Worm (Caenorhabditis elegans) whole organism, L2 larva: ENCODE measurements around the gene B0303.4.

Experiments
- C34F6.9 ChIP-seq: fragments of 150-350 bp; optimal IDR thresholded peaks from 2 replicates; lab custom pipeline; 2014; ENCODE audit warnings: missing biosample characterization, missing genetic modification characterization
- F13H6.1 ChIP-seq: sonication (generic microtip); optimal IDR thresholded peaks from 2 replicates; lab custom pipeline; 2016; ENCODE audit warnings: missing genetic modification characterization, missing compliant biosample characterization
- R02D3.7 ChIP-seq: fragments of 150-350 bp; optimal IDR thresholded peaks from 2 replicates; lab custom pipeline; 2014; ENCODE audit warnings: missing biosample characterization, missing genetic modification characterization
- Y55F3AM.14 ChIP-seq: fragments of 200-800 bp; sonication (Bioruptor generic); optimal IDR thresholded peaks from 2 replicates; lab custom pipeline; 2018; ENCODE audit warnings: mild to moderate bottlenecking, missing genetic modification characterization, missing compliant biosample characterization
- aly-2 ChIP-seq: fragments of 150-350 bp; optimal IDR thresholded peaks from 2 replicates; lab custom pipeline; 2014; ENCODE audit warnings: missing biosample characterization, missing genetic modification characterization
- ama-1 ChIP-seq: fragments of 150-350 bp; optimal IDR thresholded peaks from 2 replicates; lab custom pipeline; 2018; ENCODE audit warnings: inconsistent platforms
- blmp-1 ChIP-seq: sonication (generic microtip); optimal IDR thresholded peaks from 2 replicates; lab custom pipeline; 2017; ENCODE audit warnings: missing genetic modification characterization, mild to moderate bottlenecking, missing compliant biosample characterization, antibody characterized with exemption, moderate library complexity; ENCODE audit not compliant: insufficient read depth
- ceh-16 ChIP-seq: fragments of 150-350 bp; optimal IDR thresholded peaks from 2 replicates; lab custom pipeline; 2014; ENCODE audit warnings: missing biosample characterization, missing genetic modification characterization
- crh-2 ChIP-seq: sonication (generic microtip); optimal IDR thresholded peaks from 2 replicates; lab custom pipeline; 2017; ENCODE audit warnings: missing biosample characterization, missing genetic modification characterization
- dmd-4 ChIP-seq: sonication (generic microtip); optimal IDR thresholded peaks from 2 replicates; lab custom pipeline; 2017; ENCODE audit warnings: missing biosample characterization, missing genetic modification characterization
- egl-27 ChIP-seq: sonication (generic microtip); optimal IDR thresholded peaks from 3 replicates; lab custom pipeline; 2017; ENCODE audit warnings: missing biosample characterization, missing genetic modification reagents, missing genetic modification characterization
- elt-3 ChIP-seq: sonication (generic microtip); optimal IDR thresholded peaks from 2 replicates; lab custom pipeline; 2017; ENCODE audit warnings: missing biosample characterization, missing genetic modification characterization
- fos-1 ChIP-seq: fragments of 150-350 bp; optimal IDR thresholded peaks from 2 replicates; lab custom pipeline; 2014; ENCODE audit warnings: missing biosample characterization, missing genetic modification characterization
- gmeb-1 ChIP-seq: fragments of 150-350 bp; optimal IDR thresholded peaks from 2 replicates; lab custom pipeline; 2014; ENCODE audit warnings: missing biosample characterization, missing genetic modification characterization
- lin-11 ChIP-seq: fragments of 150-350 bp; sonication (generic microtip); optimal IDR thresholded peaks from 2 replicates; lab custom pipeline; 2014; ENCODE audit warnings: missing biosample characterization, missing genetic modification characterization, inconsistent platforms, mixed read lengths
- lin-13 ChIP-seq: fragments of 150-350 bp; optimal IDR thresholded peaks from 2 replicates; lab custom pipeline; 2014; ENCODE audit warnings: missing biosample characterization, missing genetic modification reagents, missing genetic modification characterization
- lin-39 ChIP-seq: fragments of 150-350 bp; optimal IDR thresholded peaks from 2 replicates; lab custom pipeline; 2014; ENCODE audit warnings: missing biosample characterization, missing genetic modification reagents, missing genetic modification characterization
- lsy-2 ChIP-seq, 2 experiments: fragments of 150-350 bp in 1 of 2; sonication (generic microtip) in 1 of 2; optimal IDR thresholded peaks; 2 replicates each; lab custom pipeline; 2014 to 2017; ENCODE audit warnings: missing biosample characterization in 2 of 2, missing genetic modification characterization in 2 of 2
- mab-5 ChIP-seq: fragments of 150-350 bp; optimal IDR thresholded peaks from 2 replicates; lab custom pipeline; 2014; ENCODE audit warnings: missing biosample characterization, missing genetic modification characterization
- mbf-1 ChIP-seq: sonication (generic microtip); optimal IDR thresholded peaks from 2 replicates; lab custom pipeline; 2017; ENCODE audit warnings: missing biosample characterization, missing genetic modification characterization
- mdl-1 ChIP-seq, 2 experiments: fragments of 150-350 bp in 1 of 2; sonication (generic microtip) in 1 of 2; optimal IDR thresholded peaks; 2 replicates each; lab custom pipeline; 2017; ENCODE audit warnings: missing biosample characterization in 2 of 2, missing genetic modification characterization in 2 of 2
- nhr-10 ChIP-seq: sonication (generic microtip); optimal IDR thresholded peaks from 2 replicates; lab custom pipeline; 2017; ENCODE audit warnings: missing biosample characterization, missing genetic modification characterization
- nhr-12 ChIP-seq: fragments of 150-350 bp; optimal IDR thresholded peaks from 2 replicates; lab custom pipeline; 2014; ENCODE audit warnings: missing biosample characterization, missing genetic modification characterization
- nhr-129 ChIP-seq: fragments of 150-350 bp; optimal IDR thresholded peaks from 2 replicates; lab custom pipeline; 2014; ENCODE audit warnings: missing biosample characterization, missing genetic modification characterization
- nhr-21 ChIP-seq: fragments of 150-350 bp; optimal IDR thresholded peaks from 2 replicates; lab custom pipeline; 2014; ENCODE audit warnings: missing biosample characterization, missing genetic modification characterization
- nhr-23 ChIP-seq: fragments of 150-350 bp; optimal IDR thresholded peaks from 2 replicates; lab custom pipeline; 2014; ENCODE audit warnings: missing biosample characterization, missing genetic modification reagents, missing genetic modification characterization
- nhr-25 ChIP-seq: fragments of 150-350 bp; sonication (generic microtip); optimal IDR thresholded peaks from 3 replicates; lab custom pipeline; 2014; ENCODE audit warnings: missing biosample characterization, missing genetic modification characterization
- nhr-6 ChIP-seq: fragments of 150-350 bp; optimal IDR thresholded peaks from 2 replicates; lab custom pipeline; 2014; ENCODE audit warnings: missing biosample characterization, missing genetic modification characterization
- nhr-77 ChIP-seq: fragments of 150-350 bp; optimal IDR thresholded peaks from 2 replicates; lab custom pipeline; 2014; ENCODE audit warnings: missing biosample characterization, missing genetic modification characterization
- sem-4 ChIP-seq: fragments of 150-350 bp; optimal IDR thresholded peaks from 2 replicates; lab custom pipeline; 2014; ENCODE audit warnings: missing biosample characterization, missing genetic modification reagents, missing genetic modification characterization
- skn-1 ChIP-seq: sonication (generic microtip); optimal IDR thresholded peaks from 2 replicates; lab custom pipeline; 2017; ENCODE audit warnings: missing biosample characterization, missing genetic modification characterization
- sma-3 ChIP-seq: sonication (generic microtip); optimal IDR thresholded peaks from 2 replicates; lab custom pipeline; 2016; ENCODE audit warnings: missing genetic modification reagents, missing genetic modification characterization, missing compliant biosample characterization
- sma-9 ChIP-seq, 2 experiments: fragments of 150-350 bp in 1 of 2; sonication (generic microtip) in 1 of 2; optimal IDR thresholded peaks; 2 replicates each; lab custom pipeline; 2014 to 2016; ENCODE audit warnings: missing genetic modification characterization in 2 of 2, mild to moderate bottlenecking in 1 of 2, missing biosample characterization in 1 of 2, missing compliant biosample characterization in 1 of 2, missing genetic modification reagents in 1 of 2, moderate library complexity in 1 of 2
- snpc-4 ChIP-seq: fragments of 150-350 bp; optimal IDR thresholded peaks from 2 replicates; lab custom pipeline; 2014; ENCODE audit warnings: missing biosample characterization, missing genetic modification characterization
- unc-55 ChIP-seq: fragments of 150-350 bp; sonication (generic microtip); optimal IDR thresholded peaks from 3 replicates; lab custom pipeline; 2014; ENCODE audit warnings: missing biosample characterization, missing genetic modification reagents, missing genetic modification characterization
- unc-62 ChIP-seq: fragments of 150-350 bp; optimal IDR thresholded peaks from 2 replicates; lab custom pipeline; 2014; ENCODE audit warnings: missing biosample characterization, missing genetic modification reagents, missing genetic modification characterization
- zag-1 ChIP-seq: fragments of 150-350 bp; optimal IDR thresholded peaks from 2 replicates; lab custom pipeline; 2014; ENCODE audit warnings: missing biosample characterization, missing genetic modification characterization
- ztf-11 ChIP-seq: sonication (generic microtip); optimal IDR thresholded peaks from 2 replicates; lab custom pipeline; 2017; ENCODE audit warnings: missing biosample characterization, missing genetic modification characterization

Gene B0303.4

DNA sequence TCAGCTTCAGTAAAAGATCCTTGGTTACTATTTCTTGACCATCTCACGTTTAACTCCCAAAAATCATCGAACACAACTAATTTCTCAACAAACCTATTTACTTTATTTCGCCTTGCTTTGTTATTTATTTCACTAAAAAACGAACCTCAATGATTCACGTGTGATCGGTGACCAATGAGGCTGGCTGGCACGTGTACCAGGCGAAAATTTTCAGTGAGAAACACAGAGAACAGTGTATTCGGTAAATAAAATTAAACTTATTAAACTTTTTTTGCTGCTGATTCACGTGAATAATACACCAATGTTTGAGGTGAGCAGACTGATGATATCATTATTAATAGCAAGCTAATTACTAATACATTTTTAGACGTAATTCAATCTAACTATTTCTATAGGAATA, 34.2 kb upstream of the B0303.4 start:
- TF ChIP-seq nhr-25 (peak; percentile 55), sma-3 (GFP tag; lab: Kevin White, UChicago) (peak; percentile 50), R02D3.7 (tag; lab: Kevin White, UChicago) (no peak), lin-11 (tag; lab: Kevin White, UChicago) (no peak), skn-1 (tag; lab: Kevin White, UChicago) (no peak), lin-39 (tag; lab: Kevin White, UChicago) (no peak), unc-62 (GFP tag; lab: Kevin White, UChicago) (no peak), fos-1 (tag; lab: Kevin White, UChicago) (no peak), F13H6.1 (peak; percentile 1), sma-9 (GFP tag; optimal IDR thresholded peaks at IDR 0.05; lab: Kevin White, UChicago) (peak; percentile 11), sma-9 (tag; optimal IDR thresholded peaks at IDR 0.05; lab: Kevin White, UChicago) (no peak), nhr-6 (tag; lab: Kevin White, UChicago) (no peak), lsy-2 (tag; optimal IDR thresholded peaks at IDR 0.05; lab: Kevin White, UChicago) (no peak)

- TF ChIP-seq sma-3 (GFP tag; lab: Kevin White, UChicago) (no peak), nhr-12 (tag; lab: Kevin White, UChicago) (no peak), elt-3 (tag; lab: Kevin White, UChicago) (no peak), snpc-4 (tag; lab: Kevin White, UChicago) (no peak), crh-2 (tag; lab: Kevin White, UChicago) (peak; percentile 71), C34F6.9 (no peak), nhr-6 (tag; lab: Kevin White, UChicago) (no peak), nhr-21 (no peak)
These were observed 33.6 kb upstream of the B0303.4 start for ce11 chrIII:8656055-8656454.

DNA sequence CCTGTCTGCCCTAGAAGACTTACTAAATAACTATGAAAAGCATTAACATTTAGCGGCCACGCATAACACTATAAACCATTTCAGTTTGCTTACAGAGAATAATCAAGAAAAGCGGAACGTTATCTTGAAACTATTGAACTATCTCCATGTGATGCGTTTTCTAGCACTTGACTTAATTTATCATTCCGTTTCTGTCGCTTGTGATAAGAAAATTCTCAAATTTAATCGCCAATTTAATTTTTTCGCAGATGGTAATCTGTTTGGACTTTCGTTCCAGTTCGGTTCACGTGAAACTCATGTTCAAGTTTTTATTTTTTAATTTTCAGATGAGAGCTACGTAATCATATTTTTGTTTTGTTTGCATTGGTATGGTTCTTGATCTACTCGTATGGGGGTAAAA, 32.7 kb upstream of the B0303.4 start:
- TF ChIP-seq skn-1 (tag; lab: Kevin White, UChicago): peak; percentile 60
- TF ChIP-seq F13H6.1: peak; percentile 53
- TF ChIP-seq lsy-2 (tag; optimal IDR thresholded peaks at IDR 0.05; lab: Kevin White, UChicago): peak in 1 of 2 experiments; percentile 8
- peak; percentile 55 for TF ChIP-seq sma-3 (GFP tag; lab: Kevin White, UChicago)
- no peak for TF ChIP-seq nhr-129
- TF ChIP-seq fos-1 (tag; lab: Kevin White, UChicago): peak; percentile 76
- peak; percentile 68 for TF ChIP-seq crh-2 (tag; lab: Kevin White, UChicago)
- TF ChIP-seq Y55F3AM.14 (GFP tag; lab: Kevin White, UChicago): no peak
- peak; percentile 55 for TF ChIP-seq gmeb-1 (tag; lab: Kevin White, UChicago)
- TF ChIP-seq sma-9 (GFP tag; optimal IDR thresholded peaks at IDR 0.05; lab: Kevin White, UChicago): peak; percentile 90
- TF ChIP-seq sma-9 (tag; optimal IDR thresholded peaks at IDR 0.05; lab: Kevin White, UChicago): no peak
- TF ChIP-seq nhr-23 (tag; lab: Kevin White, UChicago): no peak
- TF ChIP-seq blmp-1 (tag; lab: Kevin White, UChicago): no peak
- TF ChIP-seq, all 48 proteins: peak for 8

DNA sequence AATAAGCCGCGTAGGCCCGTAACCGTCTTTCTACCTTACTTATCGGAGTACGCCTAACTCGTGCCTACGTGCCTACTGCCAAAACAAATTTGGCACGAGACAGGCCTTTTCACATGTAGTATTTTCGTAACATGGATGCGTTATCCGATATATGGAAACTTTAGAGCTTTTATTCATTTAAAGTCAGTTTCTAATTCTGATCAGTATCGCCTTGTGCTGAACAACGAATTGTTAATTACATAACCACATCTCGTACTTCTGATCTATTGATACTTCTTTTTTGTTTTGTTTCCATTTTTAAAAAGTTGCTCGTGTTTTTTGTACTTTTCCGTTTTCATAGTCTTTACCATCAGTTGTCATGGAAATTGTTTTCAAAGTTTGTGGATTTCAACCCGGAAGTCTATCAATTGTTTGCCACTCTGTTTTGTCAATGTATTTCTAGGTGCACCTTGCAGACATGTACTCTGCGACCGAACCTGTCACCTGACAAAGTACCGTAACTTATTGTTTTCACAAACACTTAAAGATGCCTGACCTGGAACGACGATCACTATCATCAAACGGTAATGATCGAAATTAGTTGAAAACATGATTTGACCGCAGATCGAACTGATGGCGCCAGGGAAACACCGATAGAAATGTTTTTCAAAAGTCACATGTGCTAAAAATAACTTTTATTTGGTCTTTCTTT, 31.8 kb upstream of the B0303.4 start:
- TF ChIP-seq Y55F3AM.14 (GFP tag; lab: Kevin White, UChicago) (no peak), mdl-1 (tag; optimal IDR thresholded peaks at IDR 0.05; lab: Kevin White, UChicago) (no peak), snpc-4 (tag; lab: Kevin White, UChicago) (no peak), skn-1 (tag; lab: Kevin White, UChicago) (no peak), mbf-1 (tag; lab: Kevin White, UChicago) (no peak), ceh-16 (tag; lab: Kevin White, UChicago) (no peak), ama-1 (lab: Kevin White, UChicago) (no peak), aly-2 (tag; lab: Kevin White, UChicago) (no peak), sma-9 (GFP tag; optimal IDR thresholded peaks at IDR 0.05; lab: Kevin White, UChicago) (no peak), sma-9 (tag; optimal IDR thresholded peaks at IDR 0.05; lab: Kevin White, UChicago) (no peak), nhr-10 (tag; lab: Kevin White, UChicago) (no peak)

DNA sequence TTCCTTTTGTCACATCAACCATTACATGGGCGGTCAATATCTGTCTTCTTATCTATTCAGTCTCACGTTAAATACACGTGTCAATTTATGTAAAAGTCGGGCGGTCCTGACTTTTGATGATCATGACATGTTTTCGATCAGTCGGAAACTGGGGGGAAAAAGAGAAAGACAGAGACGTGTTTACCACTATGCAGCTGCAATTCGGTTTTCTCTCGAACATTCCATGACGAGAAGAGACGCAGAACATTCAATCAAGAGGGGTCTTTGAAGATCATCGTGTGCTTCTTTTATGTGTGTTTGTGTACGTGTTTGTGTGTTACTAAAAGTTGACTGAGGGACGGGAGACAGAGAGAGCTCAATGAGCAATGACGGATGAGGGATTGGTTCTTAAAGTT, 31.3 kb upstream of the B0303.4 start:
- TF ChIP-seq lin-13 (GFP tag; lab: Kevin White, UChicago) (peak; percentile 79), dmd-4 (tag; lab: Kevin White, UChicago) (no peak), mdl-1 (tag; optimal IDR thresholded peaks at IDR 0.05; lab: Kevin White, UChicago) (peak in 1 of 2 experiments; percentile 84), unc-62 (GFP tag; lab: Kevin White, UChicago) (peak; percentile 59), Y55F3AM.14 (GFP tag; lab: Kevin White, UChicago) (peak; percentile 94), mab-5 (tag; lab: Kevin White, UChicago) (peak; percentile 53), egl-27 (tag; lab: Kevin White, UChicago) (peak; percentile 53), skn-1 (tag; lab: Kevin White, UChicago) (no peak), snpc-4 (tag; lab: Kevin White, UChicago) (peak; percentile 31), ztf-11 (tag; lab: Kevin White, UChicago) (no peak), sem-4 (tag; lab: Kevin White, UChicago) (peak; percentile 92), ceh-16 (tag; lab: Kevin White, UChicago) (no peak), elt-3 (tag; lab: Kevin White, UChicago) (no peak), nhr-25 (peak; percentile 97), sma-9 (GFP tag; optimal IDR thresholded peaks at IDR 0.05; lab: Kevin White, UChicago) (peak; percentile 95), sma-9 (tag; optimal IDR thresholded peaks at IDR 0.05; lab: Kevin White, UChicago) (no peak), nhr-129 (peak; percentile 97), ama-1 (lab: Kevin White, UChicago) (peak; percentile 67), nhr-77 (tag; lab: Kevin White, UChicago) (no peak), blmp-1 (tag; lab: Kevin White, UChicago) (peak; percentile 45), nhr-6 (tag; lab: Kevin White, UChicago) (peak; percentile 93), fos-1 (tag; lab: Kevin White, UChicago) (peak; percentile 83), sma-3 (GFP tag; lab: Kevin White, UChicago) (peak; percentile 97), unc-55 (GFP tag; lab: Kevin White, UChicago) (peak; percentile 95), zag-1 (tag; lab: Kevin White, UChicago) (peak; percentile 54), gmeb-1 (tag; lab: Kevin White, UChicago) (peak; percentile 82), aly-2 (tag; lab: Kevin White, UChicago) (no peak)
